Worm (Caenorhabditis elegans): ENCODE results near the gene C07G1.15.

DNA sequence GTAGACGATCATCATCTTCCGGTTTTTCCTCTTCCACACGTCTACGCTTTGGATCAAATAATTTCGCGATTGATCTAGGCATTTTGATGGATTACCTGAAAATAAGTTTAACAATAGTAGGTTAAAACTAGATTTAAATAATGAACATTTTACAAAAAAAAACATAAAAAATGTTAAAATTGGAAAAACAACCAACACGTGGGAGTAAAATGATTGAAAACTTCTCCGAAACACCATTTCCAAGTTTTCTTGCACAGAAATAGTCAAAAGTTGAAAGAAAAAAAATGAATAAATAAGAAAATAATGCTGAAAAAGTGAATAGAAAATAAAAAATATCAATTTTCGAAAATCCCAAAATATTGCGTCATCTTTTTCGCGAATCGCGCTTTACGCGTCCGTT is 42.0 kb downstream of the C07G1.15 start, which contains the start of gene C07G1.7:
- TF ChIP-seq unc-39 (tag; optimal IDR thresholded peaks at IDR 0.05), result no peak
- TF ChIP-seq ztf-7 (tag; optimal IDR thresholded peaks at IDR 0.05), result no peak
- TF ChIP-seq mdl-1 (tag; optimal IDR thresholded peaks at IDR 0.05), result no peak
- TF ChIP-seq nhr-237 (tag; optimal IDR thresholded peaks at IDR 0.05), result no peak
- no peak for TF ChIP-seq dmd-8 (GFP tag; IDR thresholded peaks at IDR 0.05)
- no peak for TF ChIP-seq sdz-12 (GFP tag; optimal IDR thresholded peaks at IDR 0.05)
- TF ChIP-seq dmd-6 (GFP tag; IDR thresholded peaks at IDR 0.05), result no peak
- TF ChIP-seq tag-97 (GFP tag; IDR thresholded peaks at IDR 0.05), result no peak
- no peak for TF ChIP-seq unc-62 (GFP tag; optimal IDR thresholded peaks at IDR 0.05 in 1 of 2)
- no peak for TF ChIP-seq unc-62 (tag; optimal IDR thresholded peaks at IDR 0.05)
- TF ChIP-seq nhr-42 (GFP tag; IDR thresholded peaks at IDR 0.05), result no peak
- no peak for TF ChIP-seq lin-39 (tag; optimal IDR thresholded peaks at IDR 0.05)
- no peak for TF ChIP-seq Y48G9A.11 (GFP tag; IDR thresholded peaks at IDR 0.05)
- TF ChIP-seq pha-4 (GFP tag; IDR thresholded peaks at IDR 0.05), result no peak
- no peak for TF ChIP-seq pha-4 (tag; optimal IDR thresholded peaks at IDR 0.05)

All from whole organism, L4 larva.